Fruit fly (Drosophila melanogaster): ENCODE measurements around the gene Got2.

Got2 gene

dm6 chr2L:1986343-1987280 lies 946 bp downstream of the Got2 start (continued):
- TF ChIP-seq hkb (optimal IDR thresholded peaks at IDR 0.05), result no peak
- TF ChIP-seq hkb (GFP tag; IDR thresholded peaks at IDR 0.05), result peak; percentile 70
- no peak for TF ChIP-seq Vsx1 (GFP tag; optimal IDR thresholded peaks at IDR 0.05)
- TF ChIP-seq insv (GFP tag; optimal IDR thresholded peaks at IDR 0.05), result no peak
- TF ChIP-seq Max (GFP tag; optimal IDR thresholded peaks at IDR 0.05), result no peak
- peak; percentile 50 for TF ChIP-seq Hsf (GFP tag; optimal IDR thresholded peaks at IDR 0.05)
- TF ChIP-seq Mes4 (GFP tag; optimal IDR thresholded peaks at IDR 0.05), result no peak
- no peak for TF ChIP-seq zen (tag; optimal IDR thresholded peaks at IDR 0.05)
- TF ChIP-seq Abd-B (GFP tag; optimal IDR thresholded peaks at IDR 0.05), result peak; percentile 35
- TF ChIP-seq oc (tag; optimal IDR thresholded peaks at IDR 0.05), result no peak
- TF ChIP-seq CG6791 (GFP tag; IDR thresholded peaks at IDR 0.05; ENCODE audit: partially characterized antibody), result no peak
- TF ChIP-seq CG4707 (GFP tag; optimal IDR thresholded peaks at IDR 0.05), result no peak
- no peak for TF ChIP-seq nerfin-1 (tag; optimal IDR thresholded peaks at IDR 0.05)
- TF ChIP-seq Dll (GFP tag; IDR thresholded peaks at IDR 0.05; ENCODE audit: partially characterized antibody), result no peak
- TF ChIP-seq CG5180 (GFP tag; optimal IDR thresholded peaks at IDR 0.05), result no peak
- no peak for TF ChIP-seq Bteb2 (GFP tag; optimal IDR thresholded peaks at IDR 0.05)
- TF ChIP-seq Spps (tag; optimal IDR thresholded peaks at IDR 0.05), result no peak
- peak; percentile 74 for TF ChIP-seq ftz-f1 (GFP tag; optimal IDR thresholded peaks at IDR 0.05)
- peak; percentile 14; the same call in 1 of the 2 replicates for TF ChIP-seq Oaz (GFP tag; IDR thresholded peaks at IDR 0.05)
- peak; percentile 36 for TF ChIP-seq CG5245 (GFP tag; optimal IDR thresholded peaks at IDR 0.05)
- no peak for TF ChIP-seq Doc2 (GFP tag; IDR thresholded peaks at IDR 0.05)
- TF ChIP-seq ap (GFP tag; IDR thresholded peaks at IDR 0.05), result no peak
- TF ChIP-seq ab (GFP tag; optimal IDR thresholded peaks at IDR 0.05), result no peak
- no peak for TF ChIP-seq TFAM (GFP tag; optimal IDR thresholded peaks at IDR 0.05)
- no peak for TF ChIP-seq CG3065 (GFP tag; optimal IDR thresholded peaks at IDR 0.05)
- TF ChIP-seq pfk (GFP tag; optimal IDR thresholded peaks at IDR 0.05), result no peak
- TF ChIP-seq CG10959 (GFP tag; IDR thresholded peaks at IDR 0.05), result no peak
- TF ChIP-seq pita (GFP tag; optimal IDR thresholded peaks at IDR 0.05), result no peak
- peak; percentile 16 for TF ChIP-seq Fer1 (GFP tag; optimal IDR thresholded peaks at IDR 0.05)
- no peak for TF ChIP-seq crol (GFP tag; IDR thresholded peaks at IDR 0.05)
- peak; percentile 56 for TF ChIP-seq CG1647 (GFP tag; optimal IDR thresholded peaks at IDR 0.05)
- peak; percentile 7 for TF ChIP-seq CG18011 (GFP tag; optimal IDR thresholded peaks at IDR 0.05)
- TF ChIP-seq Adf1 (GFP tag; IDR thresholded peaks at IDR 0.05), result no peak
- peak; percentile 19 for TF ChIP-seq az2 (GFP tag; optimal IDR thresholded peaks at IDR 0.05)
- TF ChIP-seq wdn (GFP tag; IDR thresholded peaks at IDR 0.05), result peak; percentile 28; the same call in 1 of the 2 replicates
- TF ChIP-seq gcm2 (GFP tag; optimal IDR thresholded peaks at IDR 0.05), result peak; percentile 21
- TF ChIP-seq CG17568 (GFP tag; optimal IDR thresholded peaks at IDR 0.05), result no peak
- TF ChIP-seq psq (GFP tag; optimal IDR thresholded peaks at IDR 0.05), result no peak
- no peak for TF ChIP-seq GATAe (GFP tag; conservative IDR thresholded peaks at IDR 0.05)
- peak; percentile 66 for TF ChIP-seq dmrt99B (tag; optimal IDR thresholded peaks at IDR 0.05)
- TF ChIP-seq Sox100B (GFP tag; optimal IDR thresholded peaks at IDR 0.05), result peak; percentile 11
- TF ChIP-seq CG10462 (GFP tag; optimal IDR thresholded peaks at IDR 0.05), result no peak
- no peak for TF ChIP-seq CG3163 (GFP tag; optimal IDR thresholded peaks at IDR 0.05)
- peak; percentile 62; the same call in 1 of the 4 replicates for TF ChIP-seq Gug (GFP tag; IDR thresholded peaks at IDR 0.05)
- no peak for TF ChIP-seq CG7745 (tag; optimal IDR thresholded peaks at IDR 0.05)
- peak; percentile 16 for TF ChIP-seq en (GFP tag; optimal IDR thresholded peaks at IDR 0.05)
- TF ChIP-seq chm (GFP tag; IDR thresholded peaks at IDR 0.05), result no peak; the same call in 1 of the 2 replicates
- TF ChIP-seq wor (GFP tag; IDR thresholded peaks at IDR 0.05), result no peak
- TF ChIP-seq Sry-β (GFP tag; optimal IDR thresholded peaks at IDR 0.05), result no peak

Data from whole organism, embryonic.